Fruit fly (Drosophila melanogaster): ENCODE data around the gene svp.

DNA sequence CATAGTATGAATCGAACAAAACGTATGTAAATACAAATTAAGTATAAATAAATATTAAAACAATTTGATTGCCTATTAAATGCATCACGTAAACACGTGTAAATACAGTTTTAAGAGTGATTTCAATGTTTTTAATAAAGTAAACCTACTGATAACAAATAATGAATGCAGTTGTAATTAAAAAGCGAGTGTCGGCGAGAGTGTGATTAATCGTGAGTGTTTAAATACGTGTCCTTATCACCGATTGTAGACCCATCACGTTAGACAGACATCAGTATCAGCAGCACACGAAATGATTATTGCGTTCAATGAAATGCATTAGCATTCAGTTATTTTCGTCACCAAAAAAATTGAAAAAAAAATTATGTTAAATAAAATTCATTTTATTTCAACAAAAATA is 44.4 kb downstream of the svp start:
- TF ChIP-seq br (GFP tag; optimal IDR thresholded peaks at IDR 0.05) (no peak), Hr83 (GFP tag; optimal IDR thresholded peaks at IDR 0.05; ENCODE audit: poor library complexity, severe bottlenecking) (no peak), Sp1 (GFP tag; optimal IDR thresholded peaks at IDR 0.05) (no peak), usp (GFP tag; optimal IDR thresholded peaks at IDR 0.05) (no peak), tai (GFP tag; optimal IDR thresholded peaks at IDR 0.05) (no peak), OdsH (GFP tag; optimal IDR thresholded peaks at IDR 0.05) (no peak)
